Worm (Caenorhabditis elegans) whole organism, young adult: ENCODE results near the gene calf-1.

Experiments
- B0035.1 ChIP-seq: sonication (generic microtip); optimal IDR thresholded peaks from 2 replicates; lab custom pipeline; 2016; ENCODE audit warnings: missing genetic modification characterization, mild to moderate bottlenecking, missing compliant biosample characterization, missing genotype, missing genetic modification reagents
- Y95B8A.8 ChIP-seq: fragments of 200-800 bp; sonication (Bioruptor generic); IDR thresholded peaks from 2 replicates; pipeline ENCODE4 v1.3.6; 2022; ENCODE audit warnings: missing genetic modification reagents, missing genetic modification characterization, missing compliant biosample characterization
- athp-1 ChIP-seq: sonication (generic microtip); optimal IDR thresholded peaks from 2 replicates; lab custom pipeline; 2017; ENCODE audit warnings: mild to moderate bottlenecking, missing genetic modification characterization, missing compliant biosample characterization
- ccch-3 ChIP-seq: fragments of 200-800 bp; sonication (Bioruptor generic); optimal IDR thresholded peaks from 2 replicates; lab custom pipeline; 2018; ENCODE audit warnings: mild to moderate bottlenecking, missing genetic modification characterization, missing compliant biosample characterization
- dpl-1 ChIP-seq: fragments of 150-350 bp; optimal IDR thresholded peaks from 2 replicates; lab custom pipeline; 2014; ENCODE audit warnings: missing biosample characterization, missing genetic modification reagents, missing genetic modification characterization
- madf-8 ChIP-seq: fragments of 200-800 bp; sonication (Bioruptor generic); conservative IDR thresholded peaks from 2 replicates; pipeline ENCODE4 v1.3.6; 2022; ENCODE audit warnings: missing genetic modification reagents, missing genetic modification characterization, missing compliant biosample characterization
- nfya-2 ChIP-seq: fragments of 200-800 bp; sonication (Bioruptor generic); IDR thresholded peaks from 2 replicates; pipeline ENCODE4 v1.3.6; 2022; ENCODE audit warnings: missing genetic modification reagents, missing genetic modification characterization, missing compliant biosample characterization
- sea-2 ChIP-seq: fragments of 200-800 bp; sonication (Bioruptor generic); IDR thresholded peaks from 2 replicates; pipeline ENCODE4 v1.3.6; 2022; ENCODE audit warnings: missing genetic modification characterization, missing compliant biosample characterization
- snpc-1.1 ChIP-seq: sonication (generic microtip); optimal IDR thresholded peaks from 2 replicates; lab custom pipeline; 2017; ENCODE audit warnings: missing genetic modification characterization, mild to moderate bottlenecking, missing compliant biosample characterization, antibody characterized with exemption, moderate library complexity, missing genotype, missing genetic modification reagents; ENCODE audit not compliant: insufficient read depth
- tlf-1 ChIP-seq: fragments of 200-800 bp; sonication (Bioruptor generic); optimal IDR thresholded peaks from 2 replicates; lab custom pipeline; 2018; ENCODE audit warnings: mild to moderate bottlenecking, missing genetic modification characterization, missing compliant biosample characterization
- unc-62 ChIP-seq: fragments of 150-350 bp; optimal IDR thresholded peaks from 2 replicates; lab custom pipeline; 2014; ENCODE audit warnings: missing biosample characterization, missing genetic modification reagents, missing genetic modification characterization

DNA sequence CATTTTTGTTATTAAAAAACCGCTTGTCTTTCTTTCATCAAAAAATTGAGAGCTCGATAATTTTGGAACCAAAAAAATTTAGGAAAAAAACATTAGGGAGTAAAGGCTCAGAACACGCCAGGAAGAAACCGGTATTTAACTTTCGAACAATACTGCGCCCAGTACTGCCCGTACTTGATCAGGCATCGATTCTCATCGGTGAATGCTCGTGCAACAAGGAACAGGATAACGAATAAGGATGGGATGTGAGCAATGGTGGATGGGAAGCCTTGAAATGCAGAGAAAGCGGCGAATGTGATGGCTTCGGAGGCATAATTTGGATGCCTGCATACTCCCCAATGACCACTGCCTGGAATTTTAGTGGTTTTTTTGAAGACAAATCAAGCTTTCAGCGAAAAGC is 1.9 kb upstream of the calf-1 start:
- TF ChIP-seq ccch-3 (GFP tag; lab: Kevin White, UChicago) (no peak), dpl-1 (GFP tag; lab: Kevin White, UChicago) (no peak), B0035.1 (tag; lab: Kevin White, UChicago) (no peak), athp-1 (tag; lab: Kevin White, UChicago) (no peak), tlf-1 (GFP tag; lab: Kevin White, UChicago) (no peak), unc-62 (GFP tag; lab: Kevin White, UChicago) (no peak), sea-2 (GFP tag; lab: Robert Waterston, UW) (no peak), Y95B8A.8 (GFP tag; lab: Robert Waterston, UW) (no peak), madf-8 (GFP tag; lab: Robert Waterston, UW) (no peak), snpc-1.1 (tag; lab: Kevin White, UChicago) (no peak), nfya-2 (GFP tag; lab: Robert Waterston, UW) (no peak)
